Worm (Caenorhabditis elegans) whole organism, L4 larva: Measurements from ENCODE around the gene T01B10.5.

Experiments
- F26F4.8 ChIP-seq: fragments of 200-800 bp; sonication (Bioruptor generic); conservative IDR thresholded peaks from 2 replicates; pipeline ENCODE4 v1.3.6; 2022; ENCODE audit warnings: missing genetic modification characterization, missing compliant biosample characterization
- F37D6.2 ChIP-seq: sonication (generic microtip); optimal IDR thresholded peaks from 2 replicates; lab custom pipeline; 2016; ENCODE audit warnings: mild to moderate bottlenecking, missing genetic modification characterization, missing compliant biosample characterization
- F44E2.7 ChIP-seq: fragments of 200-800 bp; sonication (Bioruptor generic); IDR thresholded peaks from 2 replicates; pipeline ENCODE4 v2.1.2; 2022; ENCODE audit warnings: missing genetic modification characterization, missing compliant biosample characterization
- F49E8.2 ChIP-seq: sonication (generic microtip); optimal IDR thresholded peaks from 2 replicates; lab custom pipeline; 2016; ENCODE audit warnings: missing compliant biosample characterization, mild to moderate bottlenecking, missing genetic modification characterization, borderline replicate concordance
- T20F7.1 ChIP-seq: fragments of 200-800 bp; sonication (Bioruptor generic); optimal IDR thresholded peaks from 2 replicates; lab custom pipeline; 2018; ENCODE audit warnings: mild to moderate bottlenecking, missing genetic modification characterization, missing compliant biosample characterization
- Y48G9A.11 ChIP-seq: fragments of 200-800 bp; sonication (Bioruptor generic); IDR thresholded peaks from 2 replicates; pipeline ENCODE4 v1.3.6; 2022; ENCODE audit warnings: missing genetic modification reagents, missing genetic modification characterization, missing compliant biosample characterization
- aha-1 ChIP-seq: fragments of 150-350 bp; peaks from one replicate; lab custom pipeline; 2014; ENCODE audit warnings: missing biosample characterization, missing genetic modification characterization
- ceh-32 ChIP-seq: sonication (generic microtip); optimal IDR thresholded peaks from 2 replicates; lab custom pipeline; 2016; ENCODE audit warnings: mild to moderate bottlenecking, missing genetic modification characterization, missing compliant biosample characterization; ENCODE audit not compliant: poor library complexity
- ctbp-1 ChIP-seq: fragments of 200-800 bp; sonication (Bioruptor generic); IDR thresholded peaks from 2 replicates; pipeline ENCODE4 v1.3.6; 2022; ENCODE audit warnings: missing genetic modification reagents, missing genetic modification characterization, missing compliant biosample characterization
- daf-19 ChIP-seq: fragments of 200-800 bp; sonication (Bioruptor generic); conservative IDR thresholded peaks from 2 replicates; pipeline ENCODE4 v1.3.6; 2022; ENCODE audit warnings: missing genetic modification characterization, missing compliant biosample characterization
- dmd-6 ChIP-seq: fragments of 200-800 bp; sonication (Bioruptor generic); IDR thresholded peaks from 2 replicates; pipeline ENCODE4 v1.3.6; 2022; ENCODE audit warnings: missing genetic modification reagents, missing genetic modification characterization, missing compliant biosample characterization
- duxl-1 ChIP-seq: sonication (generic microtip); optimal IDR thresholded peaks from 2 replicates; lab custom pipeline; 2016; ENCODE audit warnings: mild to moderate bottlenecking, missing genetic modification characterization, moderate library complexity, missing compliant biosample characterization; ENCODE audit not compliant: poor library complexity
- egl-27 ChIP-seq: sonication (generic microtip); optimal IDR thresholded peaks from 3 replicates; lab custom pipeline; 2017; ENCODE audit warnings: missing biosample characterization, missing genetic modification reagents, missing genetic modification characterization
- hif-1 ChIP-seq, 2 experiments: sonication (generic microtip); optimal IDR thresholded peaks; 2 replicates each; lab custom pipeline; 2016 to 2017; ENCODE audit warnings: missing compliant biosample characterization in 2 of 2, missing genetic modification characterization in 2 of 2, missing genetic modification reagents in 2 of 2, missing genotype in 2 of 2, mild to moderate bottlenecking in 1 of 2
- hlh-11 ChIP-seq: fragments of 200-800 bp; sonication (Bioruptor generic); optimal IDR thresholded peaks from 2 replicates; lab custom pipeline; 2018; ENCODE audit warnings: mild to moderate bottlenecking, missing genetic modification characterization, missing compliant biosample characterization
- lim-7 ChIP-seq: fragments of 200-800 bp; sonication (Bioruptor generic); IDR thresholded peaks from 2 replicates; pipeline ENCODE4 v1.3.6; 2022; ENCODE audit warnings: missing genetic modification characterization, missing compliant biosample characterization
- lin-13 ChIP-seq: fragments of 150-350 bp; optimal IDR thresholded peaks from 2 replicates; lab custom pipeline; 2014; ENCODE audit warnings: missing biosample characterization, missing genetic modification reagents, missing genetic modification characterization
- lin-29 ChIP-seq: fragments of 200-800 bp; sonication (Bioruptor generic); IDR thresholded peaks from 2 replicates; pipeline ENCODE4 v1.3.6; 2022; ENCODE audit warnings: missing genetic modification reagents, missing genetic modification characterization, missing compliant biosample characterization
- lin-39 ChIP-seq: fragments of 150-350 bp; optimal IDR thresholded peaks from 2 replicates; lab custom pipeline; 2014; ENCODE audit warnings: missing biosample characterization, missing genetic modification reagents, missing genetic modification characterization
- lir-3 ChIP-seq: sonication (generic microtip); optimal IDR thresholded peaks from 2 replicates; lab custom pipeline; 2016; ENCODE audit warnings: mild to moderate bottlenecking, missing genetic modification characterization, missing compliant biosample characterization
- mdl-1 ChIP-seq, 2 experiments: fragments of 150-350 bp in 1 of 2; sonication (generic microtip) in 1 of 2; optimal IDR thresholded peaks; 2 replicates each; lab custom pipeline; 2014 to 2017; ENCODE audit warnings: missing biosample characterization in 2 of 2, missing genetic modification characterization in 2 of 2
- mdt-29 ChIP-seq: fragments of 200-800 bp; sonication (Bioruptor generic); IDR thresholded peaks from 2 replicates; pipeline ENCODE4 v1.3.6; 2022; ENCODE audit warnings: missing genetic modification reagents, missing genetic modification characterization, missing compliant biosample characterization
- mep-1 ChIP-seq: fragments of 150-350 bp; sonication (generic microtip); optimal IDR thresholded peaks from 3 replicates; lab custom pipeline; 2014; ENCODE audit warnings: missing biosample characterization, missing genetic modification characterization
- mes-2 ChIP-seq: sonication (generic microtip); optimal IDR thresholded peaks from 2 replicates; lab custom pipeline; 2016; ENCODE audit warnings: missing genotype, mild to moderate bottlenecking, missing genetic modification characterization, missing compliant biosample characterization; ENCODE audit not compliant: poor library complexity, severe bottlenecking
- mxl-2 ChIP-seq: fragments of 200-800 bp; sonication (Bioruptor generic); conservative IDR thresholded peaks from 2 replicates; pipeline ENCODE4 v1.3.6; 2022; ENCODE audit warnings: missing genetic modification reagents, missing genetic modification characterization, missing compliant biosample characterization
- mxl-3 ChIP-seq: fragments of 200-800 bp; sonication (Bioruptor generic); optimal IDR thresholded peaks from 2 replicates; lab custom pipeline; 2018; ENCODE audit warnings: mild to moderate bottlenecking, missing genetic modification characterization, missing compliant biosample characterization
- nhr-111 ChIP-seq: fragments of 200-800 bp; sonication (Bioruptor generic); optimal IDR thresholded peaks from 2 replicates; lab custom pipeline; 2018; ENCODE audit warnings: mild to moderate bottlenecking, missing genetic modification characterization, missing compliant biosample characterization
- nhr-28 ChIP-seq: fragments of 150-350 bp; optimal IDR thresholded peaks from 2 replicates; lab custom pipeline; 2014; ENCODE audit warnings: missing biosample characterization, missing genetic modification characterization
- nhr-48 ChIP-seq: sonication (generic microtip); optimal IDR thresholded peaks from 2 replicates; lab custom pipeline; 2016; ENCODE audit warnings: mild to moderate bottlenecking, missing genetic modification characterization, missing compliant biosample characterization
- nhr-76 ChIP-seq: fragments of 150-350 bp; optimal IDR thresholded peaks from 2 replicates; lab custom pipeline; 2014; ENCODE audit warnings: missing biosample characterization, missing genetic modification characterization
- nhr-77 ChIP-seq: fragments of 150-350 bp; optimal IDR thresholded peaks from 2 replicates; lab custom pipeline; 2014; ENCODE audit warnings: missing biosample characterization, missing genetic modification characterization
- php-3 ChIP-seq: fragments of 200-800 bp; sonication (Bioruptor generic); IDR thresholded peaks from 2 replicates; pipeline ENCODE4 v1.3.6; 2022; ENCODE audit warnings: missing genetic modification reagents, missing genetic modification characterization, missing compliant biosample characterization
- rbr-2 ChIP-seq: sonication (generic microtip); optimal IDR thresholded peaks from 2 replicates; lab custom pipeline; 2016; ENCODE audit warnings: missing genotype, missing genetic modification characterization, missing compliant biosample characterization
- snpc-4 ChIP-seq: fragments of 150-350 bp; optimal IDR thresholded peaks from 2 replicates; lab custom pipeline; 2014; ENCODE audit warnings: missing biosample characterization, missing genetic modification characterization
- unc-130 ChIP-seq: sonication (generic microtip); optimal IDR thresholded peaks from 2 replicates; lab custom pipeline; 2016; ENCODE audit warnings: missing genetic modification reagents, missing genetic modification characterization, missing compliant biosample characterization
- unc-62 ChIP-seq, 3 experiments: fragments of 150-350 bp in 1 of 3; sonication (generic microtip); optimal IDR thresholded peaks in 2 of 3; peaks in 1 of 3; 1 replicate in 1 of 3; 2 replicates in 2 of 3; lab custom pipeline; 2014 to 2017; ENCODE audit warnings: missing biosample characterization in 3 of 3, missing genetic modification characterization in 3 of 3, missing genetic modification reagents in 3 of 3, missing genotype in 1 of 3
- ztf-7 ChIP-seq: fragments of 150-350 bp; optimal IDR thresholded peaks from 2 replicates; lab custom pipeline; 2014; ENCODE audit warnings: missing biosample characterization, missing genetic modification characterization

The T01B10.5 gene

ce11 chrX:8481716-8482115 is 13.4 kb upstream of the T01B10.5 start (continued):
- TF ChIP-seq mep-1 (tag; lab: Kevin White, UChicago) (peak; percentile 43), ceh-32 (tag; lab: Kevin White, UChicago) (no peak), hif-1 (tag; optimal IDR thresholded peaks at IDR 0.05; lab: Kevin White, UChicago) (peak in 1 of 2 experiments; percentile 76), unc-130 (GFP tag; lab: Kevin White, UChicago) (no peak), aha-1 (tag; lab: Kevin White, UChicago) (no peak), dmd-6 (GFP tag; lab: Robert Waterston, UW) (0 out of 2 replicates have a peak, but pooled peaks have one; percentile 15), lir-3 (no peak), ztf-7 (no peak), daf-19 (GFP tag; lab: Robert Waterston, UW) (no peak), egl-27 (no peak), F26F4.8 (no peak)

- TF ChIP-seq lin-39 (tag; lab: Kevin White, UChicago): no peak
- no peak for TF ChIP-seq dmd-6 (GFP tag; lab: Robert Waterston, UW)
- TF ChIP-seq aha-1 (tag; lab: Kevin White, UChicago): peak; percentile 92
- no peak for TF ChIP-seq T20F7.1 (GFP tag; lab: Kevin White, UChicago)
- TF ChIP-seq lim-7 (GFP tag; lab: Robert Waterston, UW): no peak
- TF ChIP-seq daf-19 (GFP tag; lab: Robert Waterston, UW): no peak
- no peak for TF ChIP-seq mdt-29
Measured at ce11 chrX:8483951-8484350, 11.2 kb upstream of the T01B10.5 start.

ce11 chrX:8485392-8485791 is 9.7 kb upstream of the T01B10.5 start:
- TF ChIP-seq nhr-28 (tag; lab: Kevin White, UChicago): peak; percentile 52
- TF ChIP-seq mxl-2 (GFP tag; lab: Robert Waterston, UW): no peak
- TF ChIP-seq Y48G9A.11: no peak
- TF ChIP-seq mxl-3 (GFP tag; lab: Kevin White, UChicago): peak; percentile 33
- TF ChIP-seq php-3 (GFP tag; lab: Robert Waterston, UW): no peak
- TF ChIP-seq F37D6.2 (tag; lab: Kevin White, UChicago): no peak
- TF ChIP-seq mes-2 (tag; lab: Kevin White, UChicago): no peak
- TF ChIP-seq mdl-1 (tag; optimal IDR thresholded peaks at IDR 0.05; lab: Kevin White, UChicago): peak in 1 of 2 experiments; percentile 52
- TF ChIP-seq egl-27: no peak
- TF ChIP-seq ctbp-1 (GFP tag; lab: Robert Waterston, UW): no peak
- no peak for TF ChIP-seq lin-29 (GFP tag; lab: Robert Waterston, UW)
- TF ChIP-seq hlh-11 (tag; lab: Kevin White, UChicago): no peak
- TF ChIP-seq F49E8.2 (tag; lab: Kevin White, UChicago): no peak
- no peak for TF ChIP-seq lin-13 (GFP tag; lab: Kevin White, UChicago)
- peak; percentile 62 for TF ChIP-seq nhr-48 (tag; lab: Kevin White, UChicago)
- TF ChIP-seq rbr-2: no peak
- TF ChIP-seq nhr-77 (tag; lab: Kevin White, UChicago): no peak
- TF ChIP-seq, all 104 proteins: peak for 4

- peak in 1 of 2 experiments; percentile 92 for TF ChIP-seq unc-62 (GFP tag; optimal IDR thresholded peaks at IDR 0.05 in 1 of 2; lab: Kevin White, UChicago)
- TF ChIP-seq unc-62 (tag; optimal IDR thresholded peaks at IDR 0.05; lab: Kevin White, UChicago): no peak
- TF ChIP-seq nhr-76: no peak
- TF ChIP-seq duxl-1: no peak
- peak; percentile 52 for TF ChIP-seq aha-1 (tag; lab: Kevin White, UChicago)
- TF ChIP-seq nhr-111: no peak
- no peak for TF ChIP-seq mdt-29
- no peak for TF ChIP-seq mxl-2 (GFP tag; lab: Robert Waterston, UW)
- no peak for TF ChIP-seq snpc-4
- TF ChIP-seq F44E2.7: no peak
Measured at ce11 chrX:8489415-8489814, 5.7 kb upstream of the T01B10.5 start.
